Worm (Caenorhabditis elegans) whole organism, L2 larva: ENCODE data around the gene C36B7.1.

ENCODE experiments used
- F13H6.1 ChIP-seq: sonication (generic microtip); optimal IDR thresholded peaks from 2 replicates; lab custom pipeline; 2016; ENCODE audit warnings: missing genetic modification characterization, missing compliant biosample characterization
- R02D3.7 ChIP-seq: fragments of 150-350 bp; optimal IDR thresholded peaks from 2 replicates; lab custom pipeline; 2014; ENCODE audit warnings: missing biosample characterization, missing genetic modification characterization
- ceh-82 ChIP-seq: fragments of 150-350 bp; optimal IDR thresholded peaks from 2 replicates; lab custom pipeline; 2014; ENCODE audit warnings: missing biosample characterization, missing genetic modification characterization
- dmd-4 ChIP-seq: sonication (generic microtip); optimal IDR thresholded peaks from 2 replicates; lab custom pipeline; 2017; ENCODE audit warnings: missing biosample characterization, missing genetic modification characterization
- elt-3 ChIP-seq: sonication (generic microtip); optimal IDR thresholded peaks from 2 replicates; lab custom pipeline; 2017; ENCODE audit warnings: missing biosample characterization, missing genetic modification characterization
- lsy-2 ChIP-seq, 2 experiments: fragments of 150-350 bp in 1 of 2; sonication (generic microtip) in 1 of 2; optimal IDR thresholded peaks; 2 replicates each; lab custom pipeline; 2014 to 2017; ENCODE audit warnings: missing biosample characterization in 2 of 2, missing genetic modification characterization in 2 of 2
- nhr-129 ChIP-seq: fragments of 150-350 bp; optimal IDR thresholded peaks from 2 replicates; lab custom pipeline; 2014; ENCODE audit warnings: missing biosample characterization, missing genetic modification characterization
- nhr-25 ChIP-seq: fragments of 150-350 bp; sonication (generic microtip); optimal IDR thresholded peaks from 3 replicates; lab custom pipeline; 2014; ENCODE audit warnings: missing biosample characterization, missing genetic modification characterization
- nhr-77 ChIP-seq: fragments of 150-350 bp; optimal IDR thresholded peaks from 2 replicates; lab custom pipeline; 2014; ENCODE audit warnings: missing biosample characterization, missing genetic modification characterization
- skn-1 ChIP-seq: sonication (generic microtip); optimal IDR thresholded peaks from 2 replicates; lab custom pipeline; 2017; ENCODE audit warnings: missing biosample characterization, missing genetic modification characterization
- snpc-4 ChIP-seq: fragments of 150-350 bp; optimal IDR thresholded peaks from 2 replicates; lab custom pipeline; 2014; ENCODE audit warnings: missing biosample characterization, missing genetic modification characterization
- unc-39 ChIP-seq: fragments of 150-350 bp; optimal IDR thresholded peaks from 2 replicates; lab custom pipeline; 2014; ENCODE audit warnings: missing biosample characterization, missing genetic modification characterization
- unc-55 ChIP-seq: fragments of 150-350 bp; sonication (generic microtip); optimal IDR thresholded peaks from 3 replicates; lab custom pipeline; 2014; ENCODE audit warnings: missing biosample characterization, missing genetic modification reagents, missing genetic modification characterization
- ztf-11 ChIP-seq: sonication (generic microtip); optimal IDR thresholded peaks from 2 replicates; lab custom pipeline; 2017; ENCODE audit warnings: missing biosample characterization, missing genetic modification characterization

ce11 chrX:7106103-7106502 lies 6.6 kb upstream of the C36B7.1 start, which contains the start of gene C36B7.2:
- no peak for TF ChIP-seq snpc-4
- TF ChIP-seq lsy-2 (tag; optimal IDR thresholded peaks at IDR 0.05; lab: Kevin White, UChicago): no peak
- no peak for TF ChIP-seq nhr-129 (tag; lab: Kevin White, UChicago)
- no peak for TF ChIP-seq R02D3.7 (tag; lab: Kevin White, UChicago)
- TF ChIP-seq unc-55 (GFP tag; lab: Kevin White, UChicago): no peak
- no peak for TF ChIP-seq ztf-11 (tag; lab: Kevin White, UChicago)
- TF ChIP-seq nhr-25 (tag; lab: Kevin White, UChicago): no peak
- no peak for TF ChIP-seq dmd-4 (tag; lab: Kevin White, UChicago)
- TF ChIP-seq F13H6.1 (tag; lab: Kevin White, UChicago): no peak
- TF ChIP-seq elt-3 (tag; lab: Kevin White, UChicago): no peak
- TF ChIP-seq unc-39 (tag; lab: Kevin White, UChicago): no peak
- no peak for TF ChIP-seq skn-1 (tag; lab: Kevin White, UChicago)
- no peak for TF ChIP-seq ceh-82 (tag; lab: Kevin White, UChicago)
- TF ChIP-seq nhr-77 (tag; lab: Kevin White, UChicago): no peak
